Worm (Caenorhabditis elegans): ENCODE results near the gene jun-1.

- TF ChIP-seq pqm-1 (tag; optimal IDR thresholded peaks at IDR 0.05) (no peak), nhr-237 (tag; optimal IDR thresholded peaks at IDR 0.05) (no peak), aly-2 (tag; optimal IDR thresholded peaks at IDR 0.05) (no peak)
These were observed 58.7 kb downstream of the jun-1 start for ce11 chrII:9171466-9172187.
